Worm (Caenorhabditis elegans) whole organism, L1 larva: ENCODE results near the gene nas-24.

Experiments used
- C16A3.4 ChIP-seq: fragments of 150-350 bp; optimal IDR thresholded peaks from 2 replicates; lab custom pipeline; 2014; ENCODE audit warnings: missing biosample characterization, missing genetic modification characterization
- alr-1 ChIP-seq: fragments of 200-800 bp; sonication (Bioruptor generic); optimal IDR thresholded peaks from 2 replicates; lab custom pipeline; 2018; ENCODE audit warnings: borderline replicate concordance, mild to moderate bottlenecking, missing genetic modification characterization, missing compliant biosample characterization
- ceh-8 ChIP-seq: fragments of 200-800 bp; sonication (Bioruptor generic); optimal IDR thresholded peaks from 2 replicates; lab custom pipeline; 2018; ENCODE audit warnings: mild to moderate bottlenecking, missing genetic modification characterization, moderate library complexity, missing compliant biosample characterization
- ceh-82 ChIP-seq, 3 experiments: fragments of 150-350 bp in 1 of 3; sonication (generic microtip) in 2 of 3; optimal IDR thresholded peaks; 2 replicates each; lab custom pipeline; 2014 to 2017; ENCODE audit warnings: missing biosample characterization in 3 of 3, missing genetic modification characterization in 3 of 3
- dpl-1 ChIP-seq, 3 experiments: fragments of 150-350 bp in 2 of 3; sonication (generic microtip) in 1 of 3; optimal IDR thresholded peaks; 2 replicates each; lab custom pipeline; 2014 to 2017; ENCODE audit warnings: missing biosample characterization in 3 of 3, missing genetic modification characterization in 3 of 3, missing genetic modification reagents in 3 of 3
- efl-3 ChIP-seq: fragments of 200-800 bp; sonication (Bioruptor generic); optimal IDR thresholded peaks from 2 replicates; lab custom pipeline; 2018; ENCODE audit warnings: mild to moderate bottlenecking, missing genetic modification characterization, missing compliant biosample characterization
- elt-2 ChIP-seq: sonication (generic microtip); optimal IDR thresholded peaks from 2 replicates; lab custom pipeline; 2016; ENCODE audit warnings: missing genetic modification characterization, mild to moderate bottlenecking, inconsistent platforms, missing compliant biosample characterization, missing genetic modification reagents
- fkh-10 ChIP-seq: sonication (generic microtip); optimal IDR thresholded peaks from 2 replicates; lab custom pipeline; 2017; ENCODE audit warnings: missing biosample characterization, missing genetic modification reagents, missing genetic modification characterization
- fkh-4 ChIP-seq: sonication (generic microtip); optimal IDR thresholded peaks from 2 replicates; lab custom pipeline; 2016; ENCODE audit warnings: missing compliant biosample characterization, missing genetic modification characterization, borderline replicate concordance
- hpl-2 ChIP-seq: fragments of 150-350 bp; optimal IDR thresholded peaks from 2 replicates; lab custom pipeline; 2014; ENCODE audit warnings: missing biosample characterization, missing genetic modification reagents, missing genetic modification characterization
- isw-1 ChIP-seq: fragments of 200-800 bp; sonication (Bioruptor generic); IDR thresholded peaks from 2 replicates; pipeline ENCODE4 v1.3.6; 2022; ENCODE audit warnings: missing genetic modification characterization, missing compliant biosample characterization
- jun-1 ChIP-seq: fragments of 150-350 bp; optimal IDR thresholded peaks from 2 replicates; lab custom pipeline; 2014; ENCODE audit warnings: missing biosample characterization, missing genetic modification reagents, missing genetic modification characterization
- lin-13 ChIP-seq: fragments of 150-350 bp; optimal IDR thresholded peaks from 2 replicates; lab custom pipeline; 2014; ENCODE audit warnings: missing biosample characterization, missing genetic modification reagents, missing genetic modification characterization
- lin-14 ChIP-seq: fragments of 200-800 bp; sonication (Bioruptor generic); optimal IDR thresholded peaks from 2 replicates; lab custom pipeline; 2018; ENCODE audit warnings: mild to moderate bottlenecking, missing genetic modification characterization, moderate library complexity, missing compliant biosample characterization
- lin-35 ChIP-seq, 2 experiments: fragments of 150-350 bp; optimal IDR thresholded peaks; 2 replicates each; lab custom pipeline; 2014; ENCODE audit warnings: missing biosample characterization in 2 of 2, missing genetic modification characterization in 2 of 2, missing genetic modification reagents in 2 of 2
- lin-39 ChIP-seq: fragments of 150-350 bp; optimal IDR thresholded peaks from 2 replicates; lab custom pipeline; 2014; ENCODE audit warnings: missing biosample characterization, missing genetic modification reagents, missing genetic modification characterization
- lir-3 ChIP-seq: sonication (generic microtip); optimal IDR thresholded peaks from 2 replicates; lab custom pipeline; 2016; ENCODE audit warnings: mild to moderate bottlenecking, missing genetic modification characterization, moderate library complexity, missing compliant biosample characterization; ENCODE audit not compliant: poor library complexity
- lsy-2 ChIP-seq, 2 experiments: fragments of 150-350 bp; optimal IDR thresholded peaks; 2 replicates each; lab custom pipeline; 2014; ENCODE audit warnings: missing biosample characterization in 2 of 2, missing genetic modification characterization in 2 of 2
- mab-9 ChIP-seq: fragments of 200-800 bp; sonication (Bioruptor generic); IDR thresholded peaks from 2 replicates; pipeline ENCODE4 v1.3.6; 2022; ENCODE audit warnings: missing genetic modification reagents, missing genetic modification characterization, missing compliant biosample characterization
- mdl-1 ChIP-seq, 2 experiments: fragments of 150-350 bp; optimal IDR thresholded peaks; 2 replicates each; lab custom pipeline; 2014 to 2017; ENCODE audit warnings: missing biosample characterization in 2 of 2, missing genetic modification characterization in 2 of 2, inconsistent platforms in 1 of 2
- mef-2 ChIP-seq: fragments of 150-350 bp; optimal IDR thresholded peaks from 2 replicates; lab custom pipeline; 2014; ENCODE audit warnings: missing biosample characterization, missing genetic modification characterization
- mep-1 ChIP-seq: fragments of 150-350 bp; optimal IDR thresholded peaks from 2 replicates; lab custom pipeline; 2014; ENCODE audit warnings: missing biosample characterization, missing genetic modification characterization
- nhr-11 ChIP-seq: fragments of 150-350 bp; optimal IDR thresholded peaks from 2 replicates; lab custom pipeline; 2014; ENCODE audit warnings: missing biosample characterization, missing genetic modification characterization
- nhr-20 ChIP-seq: sonication (generic microtip); optimal IDR thresholded peaks from 2 replicates; lab custom pipeline; 2016; ENCODE audit warnings: mild to moderate bottlenecking, missing genetic modification characterization, missing compliant biosample characterization
- nhr-237 ChIP-seq: fragments of 150-350 bp; optimal IDR thresholded peaks from 2 replicates; lab custom pipeline; 2014; ENCODE audit warnings: missing biosample characterization, missing genetic modification characterization
- nhr-77 ChIP-seq: fragments of 150-350 bp; optimal IDR thresholded peaks from 2 replicates; lab custom pipeline; 2014; ENCODE audit warnings: missing biosample characterization, missing genetic modification characterization
- nhr-84 ChIP-seq: sonication (generic microtip); optimal IDR thresholded peaks from 2 replicates; lab custom pipeline; 2017; ENCODE audit warnings: missing biosample characterization, missing genetic modification characterization
- nhr-90 ChIP-seq: sonication (generic microtip); optimal IDR thresholded peaks from 2 replicates; lab custom pipeline; 2016; ENCODE audit warnings: mild to moderate bottlenecking, missing genetic modification characterization, missing compliant biosample characterization; ENCODE audit not compliant: poor library complexity
- pag-3 ChIP-seq: sonication (generic microtip); optimal IDR thresholded peaks from 2 replicates; lab custom pipeline; 2017; ENCODE audit warnings: missing genetic modification characterization, mild to moderate bottlenecking, missing compliant biosample characterization, antibody characterized with exemption, borderline replicate concordance; ENCODE audit not compliant: insufficient read depth
- pax-3 ChIP-seq: fragments of 200-800 bp; sonication (Bioruptor generic); optimal IDR thresholded peaks from 2 replicates; lab custom pipeline; 2018; ENCODE audit warnings: mild to moderate bottlenecking, missing genetic modification characterization, moderate library complexity, missing compliant biosample characterization
- pqm-1 ChIP-seq: sonication (generic microtip); optimal IDR thresholded peaks from 3 replicates; lab custom pipeline; 2017; ENCODE audit warnings: missing biosample characterization, missing genetic modification characterization
- rnt-1 ChIP-seq: sonication (generic microtip); optimal IDR thresholded peaks from 2 replicates; lab custom pipeline; 2016; ENCODE audit warnings: mild to moderate bottlenecking, missing genetic modification characterization, moderate library complexity, missing compliant biosample characterization
- snu-23 ChIP-seq: sonication (generic microtip); optimal IDR thresholded peaks from 2 replicates; lab custom pipeline; 2016; ENCODE audit warnings: missing genetic modification characterization, missing compliant biosample characterization
- sptf-1 ChIP-seq: fragments of 150-350 bp; optimal IDR thresholded peaks from 2 replicates; lab custom pipeline; 2014; ENCODE audit warnings: missing biosample characterization, missing genetic modification characterization
- swsn-7 ChIP-seq: sonication (generic microtip); optimal IDR thresholded peaks from 2 replicates; lab custom pipeline; 2016; ENCODE audit warnings: missing genetic modification characterization, missing compliant biosample characterization
- unc-130 ChIP-seq: fragments of 150-350 bp; optimal IDR thresholded peaks from 2 replicates; lab custom pipeline; 2017; ENCODE audit warnings: missing biosample characterization, missing genetic modification characterization, inconsistent platforms
- unc-62 ChIP-seq: fragments of 150-350 bp; optimal IDR thresholded peaks from 2 replicates; lab custom pipeline; 2014; ENCODE audit warnings: missing biosample characterization, missing genetic modification reagents, missing genetic modification characterization
- unc-86 ChIP-seq: sonication (generic microtip); optimal IDR thresholded peaks from 2 replicates; lab custom pipeline; 2016; ENCODE audit warnings: missing genetic modification characterization, missing compliant biosample characterization
- xbp-1 ChIP-seq: sonication (generic microtip); optimal IDR thresholded peaks from 2 replicates; lab custom pipeline; 2016; ENCODE audit warnings: missing genetic modification characterization, missing compliant biosample characterization
- ztf-4 ChIP-seq: fragments of 150-350 bp; optimal IDR thresholded peaks from 2 replicates; lab custom pipeline; 2014; ENCODE audit warnings: missing biosample characterization, missing genetic modification characterization

Gene nas-24

ce11 chrV:13768941-13769436 lies at the start of gene nas-24:
TSS of gene nas-24 (plus strand) at chrV:13769386.
- TF ChIP-seq mab-9: no peak
- no peak for TF ChIP-seq unc-130 (tag; lab: Kevin White, UChicago)
- no peak for TF ChIP-seq efl-3
- peak; percentile 23 for TF ChIP-seq elt-2 (tag; lab: Kevin White, UChicago)
- TF ChIP-seq swsn-7 (tag; lab: Kevin White, UChicago): no peak

- TF ChIP-seq lin-13 (no peak), sptf-1 (tag; lab: Kevin White, UChicago) (no peak), ceh-8 (GFP tag; lab: Kevin White, UChicago) (no peak), fkh-10 (no peak), isw-1 (GFP tag; lab: Robert Waterston, UW) (no peak)
Observed at ce11 chrV:13724781-13725180, 44.4 kb upstream of the nas-24 start, which contains the start of gene F35E12.2. TSS of gene F35E12.2 (minus strand) at chrV:13724881.

ce11 chrV:13725574-13725973 lies 43.6 kb upstream of the nas-24 start, which contains the start of gene fbxa-181:
TSS of gene fbxa-181 (plus strand) at chrV:13725874.
- TF ChIP-seq nhr-77 (tag; lab: Kevin White, UChicago) (no peak), unc-62 (GFP tag; lab: Kevin White, UChicago) (no peak), ztf-4 (tag; lab: Kevin White, UChicago) (no peak), xbp-1 (tag; lab: Kevin White, UChicago) (no peak), nhr-90 (tag; lab: Kevin White, UChicago) (no peak), nhr-11 (tag; lab: Kevin White, UChicago) (no peak), lir-3 (tag; lab: Kevin White, UChicago) (no peak), lin-39 (tag; lab: Kevin White, UChicago) (no peak), hpl-2 (no peak), sptf-1 (tag; lab: Kevin White, UChicago) (no peak), alr-1 (tag; lab: Kevin White, UChicago) (no peak), lin-14 (no peak), rnt-1 (tag; lab: Kevin White, UChicago) (no peak), fkh-4 (tag; lab: Kevin White, UChicago) (no peak), lsy-2 (tag; optimal IDR thresholded peaks at IDR 0.05; lab: Kevin White, UChicago) (no peak), pag-3 (tag; lab: Kevin White, UChicago) (no peak), mdl-1 (tag; optimal IDR thresholded peaks at IDR 0.05; lab: Kevin White, UChicago) (no peak), lin-35 (GFP tag; optimal IDR thresholded peaks at IDR 0.05; lab: Kevin White, UChicago) (no peak), dpl-1 (GFP tag; optimal IDR thresholded peaks at IDR 0.05; lab: Kevin White, UChicago) (no peak), unc-86 (tag; lab: Kevin White, UChicago) (no peak)
- TF ChIP-seq, all 84 proteins: peak for 0

ce11 chrV:13730762-13731161 lies 38.4 kb upstream of the nas-24 start, which contains the start of gene dct-17:
TSS of gene dct-17 (minus strand) at chrV:13730784.
- TF ChIP-seq elt-2 (tag; lab: Kevin White, UChicago) (peak; percentile 24), mep-1 (tag; lab: Kevin White, UChicago) (no peak), nhr-84 (tag; lab: Kevin White, UChicago) (no peak), sptf-1 (tag; lab: Kevin White, UChicago) (no peak), nhr-20 (no peak), C16A3.4 (tag; lab: Kevin White, UChicago) (no peak), ceh-82 (tag; optimal IDR thresholded peaks at IDR 0.05; lab: Kevin White, UChicago) (no peak), nhr-90 (tag; lab: Kevin White, UChicago) (no peak), pqm-1 (tag; lab: Kevin White, UChicago) (peak; percentile 3), pax-3 (tag; lab: Kevin White, UChicago) (peak; percentile 12), snu-23 (GFP tag; lab: Kevin White, UChicago) (no peak), mef-2 (tag; lab: Kevin White, UChicago) (no peak), lin-14 (no peak), nhr-237 (no peak), jun-1 (tag; lab: Kevin White, UChicago) (no peak), rnt-1 (tag; lab: Kevin White, UChicago) (no peak)
